Worm (Caenorhabditis elegans): ENCODE measurements around the gene nhr-258.

ce11 chrIV:8069104-8069503 lies 24.4 kb downstream of the nhr-258 start:
- TF ChIP-seq pha-4 (GFP tag; IDR thresholded peaks at IDR 0.05): no peak
- TF ChIP-seq pha-4 (tag; optimal IDR thresholded peaks at IDR 0.05): no peak
- TF ChIP-seq nhr-102 (tag; optimal IDR thresholded peaks at IDR 0.05): no peak
- TF ChIP-seq madf-9 (GFP tag; conservative IDR thresholded peaks at IDR 0.05): no peak
- TF ChIP-seq arid-1 (GFP tag; conservative IDR thresholded peaks at IDR 0.05): no peak
- no peak for TF ChIP-seq ctbp-1 (GFP tag; IDR thresholded peaks at IDR 0.05)
- TF ChIP-seq lir-3 (tag; optimal IDR thresholded peaks at IDR 0.05): no peak
- TF ChIP-seq ceh-28 (tag; optimal IDR thresholded peaks at IDR 0.05): no peak
